Worm (Caenorhabditis elegans) whole organism, L3 larva: ENCODE results near the gene nhr-177.
A peak's percentile ranks its signal among the peaks of the same experiment; 100 is the strongest.

Source experiments
- ZK546.5 ChIP-seq: sonication (generic microtip); optimal IDR thresholded peaks from 2 replicates; lab custom pipeline; 2017; ENCODE audit warnings: missing biosample characterization, missing genetic modification characterization
- ama-1 ChIP-seq: fragments of 150-350 bp; optimal IDR thresholded peaks from 2 replicates; lab custom pipeline; 2018
- ceh-16 ChIP-seq: sonication (generic microtip); optimal IDR thresholded peaks from 2 replicates; lab custom pipeline; 2017; ENCODE audit warnings: missing biosample characterization, missing genetic modification characterization
- egl-27 ChIP-seq: sonication (generic microtip); optimal IDR thresholded peaks from 4 replicates; lab custom pipeline; 2017; ENCODE audit warnings: missing biosample characterization, missing genetic modification reagents, missing genetic modification characterization
- egl-5 ChIP-seq: fragments of 150-350 bp; optimal IDR thresholded peaks from 2 replicates; lab custom pipeline; 2017; ENCODE audit warnings: missing biosample characterization, missing genetic modification reagents, missing genetic modification characterization, inconsistent platforms
- elt-1 ChIP-seq: fragments of 150-350 bp; optimal IDR thresholded peaks from 2 replicates; lab custom pipeline; 2014; ENCODE audit warnings: missing biosample characterization, missing genetic modification characterization
- elt-2 ChIP-seq: sonication (generic microtip); optimal IDR thresholded peaks from 2 replicates; lab custom pipeline; 2016; ENCODE audit warnings: missing genetic modification reagents, mild to moderate bottlenecking, missing genetic modification characterization, missing compliant biosample characterization
- elt-3 ChIP-seq, 3 experiments: fragments of 150-350 bp in 1 of 3; sonication (generic microtip) in 2 of 3; optimal IDR thresholded peaks; 2 replicates in 2 of 3; 4 replicates in 1 of 3; lab custom pipeline; 2014 to 2017; ENCODE audit warnings: missing biosample characterization in 3 of 3, missing genetic modification characterization in 3 of 3
- eor-1 ChIP-seq, 2 experiments: fragments of 150-350 bp; optimal IDR thresholded peaks; 2 replicates each; lab custom pipeline; 2014 to 2018; ENCODE audit warnings: missing biosample characterization in 2 of 2, missing genetic modification characterization in 2 of 2
- fkh-10 ChIP-seq: sonication (generic microtip); optimal IDR thresholded peaks from 2 replicates; lab custom pipeline; 2017; ENCODE audit warnings: missing biosample characterization, missing genetic modification reagents, missing genetic modification characterization
- fkh-2 ChIP-seq: fragments of 150-350 bp; optimal IDR thresholded peaks from 2 replicates; lab custom pipeline; 2014; ENCODE audit warnings: missing biosample characterization, missing genetic modification reagents, missing genetic modification characterization
- fos-1 ChIP-seq: fragments of 150-350 bp; optimal IDR thresholded peaks from 2 replicates; lab custom pipeline; 2014; ENCODE audit warnings: missing biosample characterization, missing genetic modification characterization
- hmg-11 ChIP-seq: sonication (generic microtip); optimal IDR thresholded peaks from 2 replicates; lab custom pipeline; 2016; ENCODE audit warnings: missing genetic modification characterization, missing compliant biosample characterization
- jun-1 ChIP-seq: fragments of 150-350 bp; optimal IDR thresholded peaks from 2 replicates; lab custom pipeline; 2014; ENCODE audit warnings: missing biosample characterization, missing genetic modification reagents, missing genetic modification characterization
- lin-15B ChIP-seq: fragments of 150-350 bp; optimal IDR thresholded peaks from 2 replicates; lab custom pipeline; 2014; ENCODE audit warnings: missing biosample characterization, missing genetic modification characterization
- mml-1 ChIP-seq: fragments of 150-350 bp; sonication (generic microtip); optimal IDR thresholded peaks from 3 replicates; lab custom pipeline; 2014; ENCODE audit warnings: missing biosample characterization, missing genetic modification characterization
- nfya-1 ChIP-seq: sonication (generic microtip); optimal IDR thresholded peaks from 2 replicates; lab custom pipeline; 2017; ENCODE audit warnings: missing genetic modification characterization, mild to moderate bottlenecking, missing compliant biosample characterization, antibody characterized with exemption, moderate library complexity; ENCODE audit not compliant: insufficient read depth
- nhr-23 ChIP-seq: fragments of 150-350 bp; optimal IDR thresholded peaks from 2 replicates; lab custom pipeline; 2014; ENCODE audit warnings: missing biosample characterization, missing genetic modification reagents, missing genetic modification characterization
- nhr-25 ChIP-seq: sonication (generic microtip); optimal IDR thresholded peaks from 2 replicates; lab custom pipeline; 2017; ENCODE audit warnings: missing biosample characterization, missing genetic modification characterization
- nhr-28 ChIP-seq: fragments of 150-350 bp; optimal IDR thresholded peaks from 2 replicates; lab custom pipeline; 2014; ENCODE audit warnings: missing biosample characterization, missing genetic modification characterization
- nhr-67 ChIP-seq: fragments of 150-350 bp; optimal IDR thresholded peaks from 2 replicates; lab custom pipeline; 2014; ENCODE audit warnings: missing biosample characterization, missing genetic modification characterization
- nhr-77 ChIP-seq: fragments of 150-350 bp; optimal IDR thresholded peaks from 2 replicates; lab custom pipeline; 2014; ENCODE audit warnings: missing biosample characterization, missing genetic modification characterization
- pha-4 ChIP-seq: fragments of 150-350 bp; optimal IDR thresholded peaks from 2 replicates; lab custom pipeline; 2014; ENCODE audit warnings: missing biosample characterization, missing genetic modification reagents, missing genetic modification characterization
- skn-1 ChIP-seq: fragments of 150-350 bp; optimal IDR thresholded peaks from 2 replicates; lab custom pipeline; 2014; ENCODE audit warnings: missing biosample characterization, missing genetic modification characterization
- tbx-2 ChIP-seq: sonication (generic microtip); optimal IDR thresholded peaks from 2 replicates; lab custom pipeline; 2016; ENCODE audit warnings: mild to moderate bottlenecking, missing genetic modification characterization, missing compliant biosample characterization
- unc-39 ChIP-seq: sonication (generic microtip); optimal IDR thresholded peaks from 4 replicates; lab custom pipeline; 2017; ENCODE audit warnings: missing biosample characterization, missing genetic modification characterization
- unc-62 ChIP-seq: fragments of 150-350 bp; sonication (generic microtip); optimal IDR thresholded peaks from 4 replicates; lab custom pipeline; 2014; ENCODE audit warnings: missing biosample characterization, missing genetic modification reagents, missing genetic modification characterization
- zag-1 ChIP-seq: fragments of 150-350 bp; optimal IDR thresholded peaks from 2 replicates; lab custom pipeline; 2014; ENCODE audit warnings: missing biosample characterization, missing genetic modification characterization
- ztf-4 ChIP-seq: fragments of 150-350 bp; optimal IDR thresholded peaks from 2 replicates; lab custom pipeline; 2014; ENCODE audit warnings: missing biosample characterization, missing genetic modification characterization

The nhr-177 gene

DNA sequence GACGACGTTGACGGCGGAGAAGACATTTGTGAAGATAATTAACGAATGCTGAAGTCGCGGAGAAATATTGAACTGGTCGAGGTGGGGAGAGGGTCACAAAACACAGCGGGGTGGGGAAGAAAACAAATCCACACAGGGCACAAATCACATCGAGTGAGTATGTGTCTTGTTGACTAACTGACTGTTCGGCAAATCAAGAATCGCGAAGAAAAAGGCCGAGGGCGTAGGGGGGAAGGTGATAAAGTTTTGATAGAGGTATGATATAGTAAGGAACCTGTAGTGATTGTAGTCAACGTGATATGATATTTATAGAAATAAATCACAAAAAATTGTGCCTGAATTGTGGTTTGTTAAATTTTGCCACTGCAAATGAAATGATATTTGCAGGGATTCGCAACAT is 2.3 kb upstream of the nhr-177 start, which contains the start of gene nhr-178 (continued):
- no peak for TF ChIP-seq nhr-67
- TF ChIP-seq egl-5, result no peak
- TF ChIP-seq elt-2 (tag; lab: Kevin White, UChicago), result peak; percentile 86
- peak; percentile 34 for TF ChIP-seq pha-4 (tag; lab: Kevin White, UChicago)
- TF ChIP-seq skn-1, result no peak
- no peak for TF ChIP-seq nhr-28
- no peak for TF ChIP-seq egl-27
- TF ChIP-seq unc-39 (tag; lab: Kevin White, UChicago), result no peak
- no peak for TF ChIP-seq ztf-4 (tag; lab: Kevin White, UChicago)
- no peak for TF ChIP-seq nhr-77
- no peak for TF ChIP-seq elt-1 (tag; lab: Kevin White, UChicago)
- peak; percentile 59 for TF ChIP-seq jun-1 (tag; lab: Kevin White, UChicago)
- TF ChIP-seq fkh-10, result no peak
- TF ChIP-seq unc-62 (GFP tag; lab: Kevin White, UChicago), result no peak
- TF ChIP-seq eor-1 (tag; optimal IDR thresholded peaks at IDR 0.05; lab: Kevin White, UChicago), result no peak
- TF ChIP-seq fos-1 (tag; lab: Kevin White, UChicago), result no peak
- TF ChIP-seq mml-1 (tag; lab: Kevin White, UChicago), result no peak
- TF ChIP-seq elt-3 (tag; optimal IDR thresholded peaks at IDR 0.05; lab: Kevin White, UChicago), result no peak
- no peak for TF ChIP-seq nfya-1 (tag; lab: Kevin White, UChicago)
- peak; percentile 15 for TF ChIP-seq nhr-23 (tag; lab: Kevin White, UChicago)
- no peak for TF ChIP-seq ama-1 (lab: Kevin White, UChicago)

DNA sequence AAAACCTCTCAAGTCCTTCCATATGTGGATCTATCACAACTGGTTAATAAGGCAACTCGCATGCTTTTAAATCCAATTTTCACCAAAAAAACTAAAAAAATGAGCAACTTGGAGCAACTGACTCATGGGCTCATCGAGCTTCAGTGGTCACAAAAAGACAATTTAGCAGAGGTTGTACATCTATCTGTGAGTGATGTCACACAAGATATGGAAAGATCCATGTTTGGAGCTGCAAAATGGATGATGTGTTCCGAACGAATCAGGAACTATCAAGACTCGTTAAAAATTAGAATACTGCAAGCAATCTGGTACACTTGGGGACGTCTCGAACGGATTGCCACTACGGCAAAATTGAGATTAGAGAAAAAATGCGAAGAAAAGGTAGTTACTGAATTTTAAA is 1.5 kb downstream of the nhr-177 start:
- TF ChIP-seq unc-39 (tag; lab: Kevin White, UChicago) (no peak), ceh-16 (tag; lab: Kevin White, UChicago) (no peak), nhr-23 (tag; lab: Kevin White, UChicago) (no peak), unc-62 (GFP tag; lab: Kevin White, UChicago) (no peak), tbx-2 (tag; lab: Kevin White, UChicago) (no peak), nhr-67 (no peak), hmg-11 (tag; lab: Kevin White, UChicago) (no peak), jun-1 (tag; lab: Kevin White, UChicago) (no peak)

DNA sequence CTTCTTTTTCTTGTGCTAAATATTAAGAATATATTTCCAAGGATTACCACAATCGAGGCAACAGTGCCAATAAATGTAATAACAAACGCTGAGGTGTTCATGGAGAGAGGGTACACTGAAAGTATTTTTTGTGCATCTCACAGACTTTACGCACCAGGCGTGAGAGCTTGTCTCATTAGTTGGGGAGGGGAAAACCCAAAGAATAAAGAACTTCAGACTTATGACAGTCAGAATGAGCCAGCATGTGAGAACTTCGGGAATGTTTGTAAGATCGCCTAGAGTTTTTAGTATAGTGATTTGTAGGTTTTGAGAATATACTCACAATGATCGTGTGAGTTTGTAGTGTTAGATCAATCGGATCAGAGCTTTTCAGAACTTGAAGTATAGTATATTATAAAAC is 4.7 kb downstream of the nhr-177 start, which contains the start of gene srbc-41:
Gene srbc-41, minus strand, starts transcription at position 101 of the 400 bp plus-strand sequence.
- TF ChIP-seq nhr-25 (tag; lab: Kevin White, UChicago), result no peak

DNA sequence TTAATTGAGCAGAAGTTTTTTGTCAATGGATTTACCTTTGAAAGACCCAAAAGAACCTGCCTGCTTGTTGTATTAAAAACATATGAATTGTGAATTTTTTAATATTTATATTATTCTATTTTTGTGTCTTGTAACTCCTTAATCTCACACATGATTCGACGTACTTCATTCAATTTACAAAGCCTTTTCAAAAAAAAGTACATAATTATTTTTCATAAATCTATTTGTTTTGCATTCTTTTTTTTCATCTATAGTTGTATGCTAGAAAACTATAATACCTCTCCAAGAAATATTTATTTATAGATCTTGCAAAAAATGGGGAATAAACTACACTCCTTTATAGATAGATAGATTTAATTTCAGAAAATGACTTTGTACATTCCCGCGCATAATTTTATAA is 8.7 kb downstream of the nhr-177 start, which contains the start of gene nhr-179:
Gene nhr-179, minus strand, starts transcription at position 101 of the 400 bp plus-strand sequence.
- TF ChIP-seq nhr-25 (tag; lab: Kevin White, UChicago) (no peak), fkh-2 (no peak), ZK546.5 (tag; lab: Kevin White, UChicago) (peak; percentile 67), lin-15B (tag; lab: Kevin White, UChicago) (no peak)

DNA sequence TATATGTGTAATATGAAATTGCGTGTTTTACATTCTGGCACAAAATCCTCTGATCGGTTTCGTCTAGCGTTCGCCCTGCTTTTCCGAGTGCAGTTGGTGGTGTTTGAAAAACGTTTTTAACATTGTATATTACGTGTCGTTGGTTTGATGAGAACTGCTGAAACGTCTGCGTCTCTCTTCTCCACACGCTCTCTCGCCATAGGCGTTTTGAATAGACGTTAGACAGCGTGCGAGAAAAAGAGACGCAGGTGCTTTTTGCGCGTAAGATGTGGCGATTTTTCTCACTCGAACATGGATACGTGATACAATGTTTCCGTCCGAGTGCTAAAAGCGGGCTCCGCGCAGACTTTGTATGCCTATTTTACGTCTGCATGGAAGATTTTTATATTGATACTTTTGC is 10.5 kb downstream of the nhr-177 start:
- TF ChIP-seq nhr-67 (no peak), ZK546.5 (tag; lab: Kevin White, UChicago) (no peak), egl-5 (no peak)
- TF ChIP-seq, all 47 proteins: peak for 0

DNA sequence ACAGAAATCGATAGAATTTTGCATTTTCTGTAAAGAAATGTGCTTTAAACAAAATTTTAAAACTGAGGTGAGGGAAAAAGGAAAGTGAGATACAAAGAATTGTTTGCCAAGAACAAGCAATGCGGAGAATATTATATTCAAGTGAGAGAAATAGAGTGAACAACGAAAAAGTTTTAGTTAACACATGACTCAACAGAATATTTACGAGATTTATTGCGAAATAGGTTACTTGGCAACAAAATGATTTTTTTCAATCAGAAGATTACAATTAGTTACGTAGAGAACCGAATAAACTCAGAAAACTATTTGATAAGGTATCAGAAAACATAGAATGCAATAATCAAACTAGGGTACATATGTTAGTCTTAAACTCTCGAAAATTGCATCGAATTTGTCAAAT is 11.4 kb downstream of the nhr-177 start, which contains the start of gene nhr-117:
Gene nhr-117, minus strand, starts transcription at position 27 of the 400 bp plus-strand sequence.
- TF ChIP-seq pha-4 (tag; lab: Kevin White, UChicago) (peak; percentile 82), ZK546.5 (tag; lab: Kevin White, UChicago) (peak; percentile 2), elt-2 (tag; lab: Kevin White, UChicago) (peak; percentile 43), zag-1 (no peak)

DNA sequence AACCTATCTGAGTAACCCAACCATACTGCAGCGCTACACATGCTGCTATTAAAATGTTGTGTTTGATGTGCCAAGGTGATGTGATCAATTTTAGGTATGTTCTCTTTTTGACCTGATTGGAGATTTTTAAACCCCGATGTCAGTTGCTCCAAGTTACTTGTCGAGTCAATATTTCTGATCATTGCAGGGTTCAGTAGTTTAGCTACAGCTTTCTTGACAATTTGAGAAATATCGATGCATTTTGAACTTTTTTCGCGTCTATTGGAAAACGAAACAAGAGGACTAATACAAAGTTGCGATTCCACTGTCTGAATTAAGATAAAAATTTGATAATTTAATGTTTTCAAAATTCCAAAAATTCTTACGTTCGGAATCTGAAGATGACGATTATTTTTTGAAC is 13.4 kb downstream of the nhr-177 start:
- TF ChIP-seq nhr-25 (tag; lab: Kevin White, UChicago) (no peak), ZK546.5 (tag; lab: Kevin White, UChicago) (peak; percentile 31)
